Fruit fly (Drosophila melanogaster) whole organism, embryonic: ENCODE measurements around the gene CG13658.

Source experiments
- Atf3 ChIP-seq: fragments of 200-800 bp; sonication (Bioruptor generic); optimal IDR thresholded peaks from 3 replicates; lab custom pipeline; 2016; ENCODE audit warnings: missing biosample characterization, missing genetic modification characterization
- CG1024 ChIP-seq: fragments of 200-800 bp; sonication (Bioruptor generic); IDR thresholded peaks from 2 replicates; pipeline ENCODE4 v1.3.6; 2022; ENCODE audit warnings: missing biosample characterization, missing genetic modification characterization
- CG10543 ChIP-seq: fragments of 200-800 bp; sonication (Bioruptor generic); optimal IDR thresholded peaks from 3 replicates; lab custom pipeline; 2017; ENCODE audit warnings: missing biosample characterization, mild to moderate bottlenecking, missing genetic modification characterization, moderate library complexity
- CG11085 ChIP-seq: fragments of 200-800 bp; sonication (Bioruptor generic); IDR thresholded peaks from 2 replicates; pipeline ENCODE4 v1.3.6; 2022; ENCODE audit warnings: missing biosample characterization, missing genetic modification characterization
- CG11247 ChIP-seq: fragments of 200-800 bp; sonication (Bioruptor generic); IDR thresholded peaks from 2 replicates; pipeline ENCODE4 v1.3.6; 2022; ENCODE audit warnings: missing biosample characterization, missing genetic modification characterization
- CG11398 ChIP-seq: fragments of 200-800 bp; sonication (Bioruptor generic); optimal IDR thresholded peaks from 2 replicates; lab custom pipeline; 2016; ENCODE audit warnings: missing biosample characterization, missing genetic modification characterization
- CG12071 ChIP-seq: fragments of 200-800 bp; sonication (Bioruptor generic); optimal IDR thresholded peaks from 3 replicates; lab custom pipeline; 2018; ENCODE audit warnings: missing biosample characterization, mild to moderate bottlenecking, missing genetic modification characterization
- CG12769 ChIP-seq: fragments of 200-800 bp; sonication (Bioruptor generic); optimal IDR thresholded peaks from 2 replicates; lab custom pipeline; 2019; ENCODE audit warnings: missing biosample characterization, mild to moderate bottlenecking, missing genetic modification characterization, moderate library complexity
- CG14710 ChIP-seq: fragments of 200-800 bp; sonication (Bioruptor generic); optimal IDR thresholded peaks from 3 replicates; lab custom pipeline; 2019; ENCODE audit warnings: missing biosample characterization, mild to moderate bottlenecking, missing genetic modification characterization, moderate library complexity
- CG15696 ChIP-seq: fragments of 200-800 bp; sonication (Bioruptor generic); optimal IDR thresholded peaks from 2 replicates; lab custom pipeline; 2019; ENCODE audit warnings: missing biosample characterization, mild to moderate bottlenecking, missing genetic modification characterization, moderate library complexity
- CG17361 ChIP-seq: fragments of 200-800 bp; sonication (Bioruptor generic); IDR thresholded peaks from 3 replicates; pipeline ENCODE4 v1.3.6; 2022; ENCODE audit warnings: missing biosample characterization, missing genetic modification characterization
- CG17802 ChIP-seq: fragments of 200-800 bp; sonication (Bioruptor generic); optimal IDR thresholded peaks from 2 replicates; lab custom pipeline; 2018; ENCODE audit warnings: missing biosample characterization, mild to moderate bottlenecking, missing genetic modification characterization, moderate library complexity
- CG18262 ChIP-seq: fragments of 200-800 bp; optimal IDR thresholded peaks from 3 replicates; lab custom pipeline; 2019; ENCODE audit warnings: missing biosample characterization, mild to moderate bottlenecking, missing genetic modification characterization, moderate library complexity
- CG1832 ChIP-seq: fragments of 200-800 bp; sonication (Bioruptor generic); optimal IDR thresholded peaks from 2 replicates; lab custom pipeline; 2017; ENCODE audit warnings: missing biosample characterization, mild to moderate bottlenecking, missing genetic modification characterization, inconsistent platforms
- CG18599 ChIP-seq: fragments of 200-800 bp; sonication (Bioruptor generic); optimal IDR thresholded peaks from 3 replicates; lab custom pipeline; 2017; ENCODE audit warnings: missing biosample characterization, missing genetic modification characterization, mild to moderate bottlenecking, moderate library complexity, missing genetic modification reagents
- CG18764 ChIP-seq: fragments of 200-800 bp; sonication (Bioruptor generic); optimal IDR thresholded peaks from 3 replicates; lab custom pipeline; 2016; ENCODE audit warnings: missing biosample characterization, missing genetic modification characterization
- CG2678 ChIP-seq: fragments of 200-800 bp; sonication (Bioruptor generic); optimal IDR thresholded peaks from 3 replicates; lab custom pipeline; 2019; ENCODE audit warnings: missing biosample characterization, mild to moderate bottlenecking, missing genetic modification characterization, moderate library complexity
- CG4707 ChIP-seq: fragments of 200-800 bp; sonication (Bioruptor generic); optimal IDR thresholded peaks from 2 replicates; lab custom pipeline; 2018; ENCODE audit warnings: missing biosample characterization, mild to moderate bottlenecking, missing genetic modification characterization, moderate library complexity
- CG6683 ChIP-seq: fragments of 200-800 bp; sonication (Bioruptor generic); optimal IDR thresholded peaks from 2 replicates; lab custom pipeline; 2017; ENCODE audit warnings: missing biosample characterization, mild to moderate bottlenecking, missing genetic modification characterization, missing genetic modification reagents
- CG8944 ChIP-seq: fragments of 200-800 bp; sonication (Bioruptor generic); optimal IDR thresholded peaks from 3 replicates; lab custom pipeline; 2016; ENCODE audit warnings: missing biosample characterization, missing genetic modification characterization
- CG9609 ChIP-seq: fragments of 200-800 bp; sonication (Bioruptor generic); optimal IDR thresholded peaks from 3 replicates; lab custom pipeline; 2016; ENCODE audit warnings: missing biosample characterization, missing genetic modification characterization
- Camta ChIP-seq: fragments of 200-800 bp; sonication (Bioruptor generic); optimal IDR thresholded peaks from 2 replicates; lab custom pipeline; 2016; ENCODE audit warnings: missing biosample characterization, missing genetic modification characterization
- D ChIP-seq, 2 experiments: fragments of 200-800 bp in 1 of 2; fragments of >200 bp in 1 of 2; sonication (Bioruptor generic) in 1 of 2; optimal IDR thresholded peaks; 2 replicates in 1 of 2; 3 replicates in 1 of 2; lab custom pipeline; 2017; ENCODE audit warnings: mild to moderate bottlenecking in 1 of 2, missing biosample characterization in 1 of 2, missing genetic modification characterization in 1 of 2, missing genetic modification reagents in 1 of 2
- Drgx ChIP-seq: fragments of 200-800 bp; sonication (Bioruptor generic); IDR thresholded peaks from 2 replicates; pipeline ENCODE4 v1.3.6; 2022; ENCODE audit warnings: missing biosample characterization, missing genetic modification characterization
- Ets65A ChIP-seq: fragments of 200-800 bp; sonication (Bioruptor generic); peaks from one replicate; lab custom pipeline; 2016; ENCODE audit warnings: missing biosample characterization, missing genetic modification characterization
- HLH3B ChIP-seq: fragments of 200-800 bp; sonication (Bioruptor generic); IDR thresholded peaks from 2 replicates; pipeline ENCODE4 v1.3.6; 2022; ENCODE audit warnings: missing biosample characterization, missing genetic modification characterization
- Hr3 ChIP-seq: fragments of 200-800 bp; sonication (Bioruptor generic); optimal IDR thresholded peaks from 3 replicates; lab custom pipeline; 2016; ENCODE audit warnings: missing biosample characterization, missing genetic modification characterization
- Hr78 ChIP-seq, 2 experiments: fragments of 200-800 bp in 1 of 2; fragments of >200 bp in 1 of 2; sonication (Bioruptor generic) in 1 of 2; optimal IDR thresholded peaks; 2 replicates each; lab custom pipeline; 2017 to 2019; ENCODE audit warnings: missing biosample characterization in 2 of 2, missing genetic modification characterization in 2 of 2, mild to moderate bottlenecking in 1 of 2, moderate library complexity in 1 of 2
- Med ChIP-seq: fragments of 200-800 bp; sonication (Bioruptor generic); peaks from one replicate; lab custom pipeline; 2016; ENCODE audit warnings: missing biosample characterization, missing genetic modification characterization, mild to moderate bottlenecking, inconsistent platforms, moderate library complexity
- Ravus ChIP-seq: fragments of 200-800 bp; sonication (Bioruptor generic); IDR thresholded peaks from 2 replicates; pipeline ENCODE4 v1.3.6; 2022; ENCODE audit warnings: missing biosample characterization, missing genetic modification characterization
- YL-1 ChIP-seq: fragments of 200-800 bp; sonication (Bioruptor generic); optimal IDR thresholded peaks from 3 replicates; lab custom pipeline; 2017; ENCODE audit warnings: missing biosample characterization, mild to moderate bottlenecking, missing genetic modification characterization
- ab ChIP-seq: fragments of 200-800 bp; sonication (Bioruptor generic); optimal IDR thresholded peaks from 2 replicates; lab custom pipeline; 2016; ENCODE audit warnings: missing biosample characterization, missing genetic modification characterization
- ato ChIP-seq: fragments of 200-800 bp; sonication (Bioruptor generic); IDR thresholded peaks from 2 replicates; pipeline ENCODE4 v1.3.6; 2022; ENCODE audit warnings: missing biosample characterization, missing genetic modification characterization; ENCODE audit not compliant: partially characterized antibody
- cas ChIP-seq: fragments of 200-800 bp; sonication (Bioruptor generic); IDR thresholded peaks from 2 replicates; pipeline ENCODE4 v1.3.6; 2022; ENCODE audit warnings: missing biosample characterization, missing genetic modification characterization
- crc ChIP-seq: fragments of 200-800 bp; sonication (Bioruptor generic); optimal IDR thresholded peaks from 2 replicates; lab custom pipeline; 2016; ENCODE audit warnings: missing biosample characterization, missing genetic modification characterization
- dm ChIP-seq: fragments of 200-800 bp; sonication (Bioruptor generic); optimal IDR thresholded peaks from 3 replicates; lab custom pipeline; 2016; ENCODE audit warnings: missing biosample characterization, missing genetic modification characterization
- emc ChIP-seq: fragments of 200-800 bp; sonication (Bioruptor generic); optimal IDR thresholded peaks from 2 replicates; lab custom pipeline; 2016; ENCODE audit warnings: missing biosample characterization, missing genetic modification characterization
- exex ChIP-seq: fragments of 200-800 bp; sonication (Bioruptor generic); optimal IDR thresholded peaks from 4 replicates; lab custom pipeline; 2018; ENCODE audit warnings: missing biosample characterization, mild to moderate bottlenecking, missing genetic modification characterization, moderate library complexity
- gem ChIP-seq: fragments of 200-800 bp; sonication (Bioruptor generic); optimal IDR thresholded peaks from 2 replicates; lab custom pipeline; 2019; ENCODE audit warnings: missing biosample characterization, mild to moderate bottlenecking, missing genetic modification characterization, moderate library complexity
- hb ChIP-seq: fragments of 200-800 bp; sonication (Bioruptor generic); IDR thresholded peaks from 3 replicates; pipeline ENCODE4 v1.3.6; 2022; ENCODE audit warnings: missing biosample characterization, missing genetic modification characterization; ENCODE audit not compliant: partially characterized antibody
- her ChIP-seq: fragments of 200-800 bp; sonication (Bioruptor generic); optimal IDR thresholded peaks from 2 replicates; lab custom pipeline; 2016; ENCODE audit warnings: missing biosample characterization, missing genetic modification characterization
- hth ChIP-seq: fragments of >200 bp; optimal IDR thresholded peaks from 2 replicates; lab custom pipeline; 2017; ENCODE audit warnings: inconsistent platforms
- kah ChIP-seq: fragments of 200-800 bp; sonication (Bioruptor generic); optimal IDR thresholded peaks from 2 replicates; lab custom pipeline; 2018; ENCODE audit warnings: missing biosample characterization, mild to moderate bottlenecking, missing genetic modification characterization
- odd ChIP-seq: fragments of 200-800 bp; sonication (Bioruptor generic); optimal IDR thresholded peaks from 2 replicates; lab custom pipeline; 2017; ENCODE audit warnings: missing biosample characterization, mild to moderate bottlenecking, missing genetic modification characterization
- otp ChIP-seq: fragments of 200-800 bp; sonication (Bioruptor generic); IDR thresholded peaks from 3 replicates; pipeline ENCODE4, ENCODE4 v1.3.6; 2022; ENCODE audit warnings: missing biosample characterization, missing genetic modification characterization
- shn ChIP-seq: fragments of 200-800 bp; sonication (Bioruptor generic); optimal IDR thresholded peaks from 3 replicates; lab custom pipeline; 2016; ENCODE audit warnings: missing biosample characterization, missing genetic modification characterization
- trem ChIP-seq: fragments of 200-800 bp; optimal IDR thresholded peaks from 3 replicates; lab custom pipeline; 2019; ENCODE audit warnings: missing biosample characterization, mild to moderate bottlenecking, missing genetic modification characterization, moderate library complexity
- tup ChIP-seq: fragments of 200-800 bp; sonication (Bioruptor generic); optimal IDR thresholded peaks from 2 replicates; lab custom pipeline; 2016; ENCODE audit warnings: missing biosample characterization, mild to moderate bottlenecking, missing genetic modification characterization, moderate library complexity
- unc-4 ChIP-seq: fragments of 200-800 bp; sonication (Bioruptor generic); IDR thresholded peaks from 2 replicates; pipeline ENCODE4 v1.3.6; 2022; ENCODE audit warnings: missing biosample characterization, missing genetic modification characterization; ENCODE audit not compliant: partially characterized antibody
- zfh2 ChIP-seq: fragments of 200-800 bp; sonication (Bioruptor generic); optimal IDR thresholded peaks from 2 replicates; lab custom pipeline; 2016; ENCODE audit warnings: missing biosample characterization, missing genetic modification characterization

Gene CG13658

DNA sequence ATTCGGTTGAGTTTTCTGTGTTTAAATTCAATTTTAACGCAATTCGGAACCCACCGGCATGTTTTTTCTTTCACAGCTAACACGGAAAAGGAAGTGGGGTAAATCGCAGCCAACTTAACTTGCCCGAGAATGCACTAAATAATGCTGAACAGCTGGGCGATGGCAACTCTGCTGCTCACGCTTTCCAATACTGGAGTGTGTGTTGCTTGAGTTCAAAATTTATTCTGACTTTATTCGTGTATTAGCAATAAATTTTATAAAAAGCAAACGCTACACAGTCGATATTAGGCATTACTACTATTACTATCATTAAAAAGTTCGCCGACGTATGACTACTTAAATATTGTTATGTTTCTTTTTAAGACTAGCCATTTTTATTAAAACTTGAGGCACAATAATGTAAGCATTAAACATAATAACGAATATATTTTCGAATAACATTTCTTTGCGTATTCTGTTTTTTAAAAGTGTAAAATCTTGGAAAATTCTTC, 39.9 kb upstream of the CG13658 start, which contains the start of the genes RpS27 and Nup37 (continued):
- TF ChIP-seq CG18262 (tag; lab: Kevin White, UChicago) (peak; percentile 91), CG11398 (GFP tag; lab: Kevin White, UChicago) (peak; percentile 99), CG1832 (GFP tag; lab: Kevin White, UChicago) (no peak), crc (GFP tag; lab: Kevin White, UChicago) (peak; percentile 97), CG10543 (GFP tag; lab: Kevin White, UChicago) (peak; percentile 100), CG15696 (peak; percentile 81), CG1024 (GFP tag; lab: Robert Waterston, UW) (peak; percentile 94), Ravus (GFP tag; lab: Robert Waterston, UW) (peak; percentile 72), Ets65A (peak; percentile 100), CG11247 (peak; percentile 99), Atf3 (peak; percentile 98), HLH3B (GFP tag; lab: Robert Waterston, UW) (peak; percentile 95), shn (GFP tag; lab: Kevin White, UChicago) (peak; percentile 99), CG18599 (GFP tag; lab: Kevin White, UChicago) (peak; percentile 98), CG18764 (GFP tag; lab: Kevin White, UChicago) (peak; percentile 98), exex (tag; lab: Kevin White, UChicago) (peak; percentile 88), CG8944 (GFP tag; lab: Kevin White, UChicago) (peak; percentile 98), CG11085 (GFP tag; lab: Robert Waterston, UW) (peak; percentile 99), ab (GFP tag; lab: Kevin White, UChicago) (peak; percentile 94), Hr3 (GFP tag; lab: Kevin White, UChicago) (peak; percentile 96), YL-1 (GFP tag; lab: Kevin White, UChicago) (peak; percentile 100), CG12769 (tag; lab: Kevin White, UChicago) (peak; percentile 98), Drgx (peak; percentile 75), CG2678 (tag; lab: Kevin White, UChicago) (peak; percentile 92), hth (lab: Kevin White, UChicago) (no peak), hb (GFP tag; lab: Robert Waterston, UW) (no peak), Hr78 (GFP tag; optimal IDR thresholded peaks at IDR 0.05; lab: Kevin White, UChicago) (no peak), zfh2 (peak; percentile 98), CG9609 (GFP tag; lab: Kevin White, UChicago) (peak; percentile 99), CG6683 (GFP tag; lab: Kevin White, UChicago) (peak; percentile 94), trem (tag; lab: Kevin White, UChicago) (peak; percentile 94), CG12071 (GFP tag; lab: Kevin White, UChicago) (peak; percentile 99), CG4707 (GFP tag; lab: Kevin White, UChicago) (peak; percentile 97), CG14710 (peak; percentile 97), dm (GFP tag; lab: Kevin White, UChicago) (peak; percentile 99), CG17802 (peak; percentile 94), tup (GFP tag; lab: Kevin White, UChicago) (peak; percentile 93), her (peak; percentile 97), CG17361 (peak; percentile 99), otp (peak; percentile 98), unc-4 (0 out of 2 replicates have a peak, but pooled peaks have one; percentile 21), emc (peak; percentile 99), gem (tag; lab: Kevin White, UChicago) (peak; percentile 91), odd (GFP tag; lab: Kevin White, UChicago) (peak; percentile 99), Camta (GFP tag; lab: Kevin White, UChicago) (peak; percentile 98), D (optimal IDR thresholded peaks at IDR 0.05; lab: Kevin White, UChicago) (no peak), D (GFP tag; optimal IDR thresholded peaks at IDR 0.05; lab: Kevin White, UChicago) (peak; percentile 96), Med (GFP tag; lab: Kevin White, UChicago) (peak; percentile 100), kah (GFP tag; lab: Kevin White, UChicago) (peak; percentile 94), cas (peak; percentile 91), ato (GFP tag; lab: Robert Waterston, UW) (no peak)
